Fruit fly (Drosophila melanogaster) whole organism: ENCODE results near the gene Eip75B.

Experiments
- CG8478 ChIP-seq: fragments of >200 bp; optimal IDR thresholded peaks from 2 replicates; lab custom pipeline; 2018; ENCODE audit warnings: inconsistent platforms
- EcR ChIP-seq, 2 experiments: fragments of >200 bp; optimal IDR thresholded peaks; 2 replicates each; lab custom pipeline; 2017; ENCODE audit warnings: missing biosample characterization in 2 of 2, missing genetic modification characterization in 2 of 2, missing genetic modification reagents in 2 of 2
- usp ChIP-seq: fragments of >200 bp; optimal IDR thresholded peaks from 2 replicates; lab custom pipeline; 2017; ENCODE audit warnings: missing biosample characterization, missing genetic modification characterization, mixed read lengths

DNA sequence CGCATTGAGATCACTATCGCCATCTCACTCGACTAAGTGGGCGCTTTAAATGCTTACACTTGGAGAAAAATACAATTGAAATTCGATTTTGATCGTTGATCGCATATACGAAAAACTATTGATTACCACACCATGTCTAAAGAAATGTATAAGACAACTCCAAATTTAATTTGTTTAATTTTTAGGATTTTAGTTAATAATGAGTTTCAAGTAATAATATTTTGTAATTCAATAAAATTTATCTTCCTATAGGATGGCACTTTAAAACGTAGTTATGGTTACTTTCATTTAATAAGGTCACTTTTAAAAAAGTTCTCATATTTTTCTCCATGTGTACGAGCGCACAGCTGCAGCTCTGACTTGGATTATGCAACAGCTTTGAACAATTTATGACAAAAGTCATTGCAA is 86.0 kb downstream of the Eip75B start:
- TF ChIP-seq CG8478 (lab: Kevin White, UChicago) (no peak), usp (GFP tag; lab: Kevin White, UChicago) (no peak), EcR (GFP tag; optimal IDR thresholded peaks at IDR 0.05; lab: Kevin White, UChicago) (no peak)
